Fruit fly (Drosophila melanogaster): ENCODE results near the gene cas.

The cas gene

dm6 chr3R:5737263-5737662 lies 20.7 kb upstream of the cas start:
- no peak for TF ChIP-seq CG1620 (GFP tag; optimal IDR thresholded peaks at IDR 0.05)
- TF ChIP-seq tj (GFP tag; optimal IDR thresholded peaks at IDR 0.05), result no peak
- TF ChIP-seq CG7101 (tag; optimal IDR thresholded peaks at IDR 0.05), result no peak
- TF ChIP-seq Hr96 (GFP tag; optimal IDR thresholded peaks at IDR 0.05), result no peak
- no peak for TF ChIP-seq ovo (GFP tag; optimal IDR thresholded peaks at IDR 0.05)

dm6 chr3R:5736305-5736869 lies 19.8 kb upstream of the cas start, which contains the start of the genes CG2100 and CG1236:
Gene CG2100 (minus strand): TSS chr3R:5736355.
Gene CG1236 (plus strand): TSS chr3R:5736748.
- TF ChIP-seq CG33017 (tag; optimal IDR thresholded peaks at IDR 0.05) (peak; percentile 80), toe (GFP tag; optimal IDR thresholded peaks at IDR 0.05) (no peak), CG12768 (GFP tag; optimal IDR thresholded peaks at IDR 0.05) (peak; percentile 69), Clk (GFP tag; optimal IDR thresholded peaks at IDR 0.05) (no peak), CG1620 (GFP tag; optimal IDR thresholded peaks at IDR 0.05) (peak; percentile 22), kay (GFP tag; ENCODE audit: borderline replicate concordance) (no peak), CG7045 (GFP tag; optimal IDR thresholded peaks at IDR 0.05) (peak; percentile 81), cic (GFP tag; optimal IDR thresholded peaks at IDR 0.05) (peak; percentile 18), Hr96 (GFP tag; optimal IDR thresholded peaks at IDR 0.05) (no peak), cnc (optimal IDR thresholded peaks at IDR 0.05) (no peak), bab1 (GFP tag; optimal IDR thresholded peaks at IDR 0.05) (peak; percentile 73), tj (GFP tag; optimal IDR thresholded peaks at IDR 0.05) (peak; percentile 61), pad (GFP tag; optimal IDR thresholded peaks at IDR 0.05) (peak; percentile 67), CG5204 (GFP tag; optimal IDR thresholded peaks at IDR 0.05) (no peak), Crg-1 (GFP tag; optimal IDR thresholded peaks at IDR 0.05) (peak; percentile 33), CG7101 (tag; optimal IDR thresholded peaks at IDR 0.05) (peak; percentile 80), CG11617 (GFP tag; optimal IDR thresholded peaks at IDR 0.05) (peak; percentile 91), ovo (GFP tag; optimal IDR thresholded peaks at IDR 0.05) (peak; percentile 52), CG14711 (tag; optimal IDR thresholded peaks at IDR 0.05) (peak; percentile 76), Mnt (GFP tag; optimal IDR thresholded peaks at IDR 0.05) (peak; percentile 4)

dm6 chr3R:5733181-5733580 lies 16.6 kb upstream of the cas start, which contains the start of gene CG1239:
Gene CG1239 (plus strand): TSS chr3R:5733513.
- TF ChIP-seq Hr96 (GFP tag; optimal IDR thresholded peaks at IDR 0.05), result no peak
- TF ChIP-seq ovo (GFP tag; optimal IDR thresholded peaks at IDR 0.05), result peak; percentile 14
- no peak for TF ChIP-seq bab1 (GFP tag; optimal IDR thresholded peaks at IDR 0.05)

- TF ChIP-seq CG14711 (tag; optimal IDR thresholded peaks at IDR 0.05), result no peak
- no peak for TF ChIP-seq Hr96 (GFP tag; optimal IDR thresholded peaks at IDR 0.05)
- TF ChIP-seq Mnt (GFP tag; optimal IDR thresholded peaks at IDR 0.05), result no peak
- TF ChIP-seq toe (GFP tag; optimal IDR thresholded peaks at IDR 0.05), result no peak
- no peak for TF ChIP-seq CG12768 (GFP tag; optimal IDR thresholded peaks at IDR 0.05)
- TF ChIP-seq tj (GFP tag; optimal IDR thresholded peaks at IDR 0.05), result no peak
Observed at dm6 chr3R:5727724-5728365, 11.2 kb upstream of the cas start.

dm6 chr3R:5723122-5723521 lies 6.5 kb upstream of the cas start:
- no peak for TF ChIP-seq cic (GFP tag; optimal IDR thresholded peaks at IDR 0.05)

dm6 chr3R:5705469-5706067 lies 11.0 kb downstream of the cas start:
- TF ChIP-seq CG33017 (tag; optimal IDR thresholded peaks at IDR 0.05) (no peak), CG14711 (tag; optimal IDR thresholded peaks at IDR 0.05) (peak; percentile 11), tj (GFP tag; optimal IDR thresholded peaks at IDR 0.05) (no peak), cic (GFP tag; optimal IDR thresholded peaks at IDR 0.05) (no peak), cnc (optimal IDR thresholded peaks at IDR 0.05) (no peak), CG1620 (GFP tag; optimal IDR thresholded peaks at IDR 0.05) (no peak), toe (GFP tag; optimal IDR thresholded peaks at IDR 0.05) (peak; percentile 47), ovo (GFP tag; optimal IDR thresholded peaks at IDR 0.05) (no peak), CG7045 (GFP tag; optimal IDR thresholded peaks at IDR 0.05) (no peak), Hr96 (GFP tag; optimal IDR thresholded peaks at IDR 0.05) (no peak), CG11617 (GFP tag; optimal IDR thresholded peaks at IDR 0.05) (no peak), Clk (GFP tag; optimal IDR thresholded peaks at IDR 0.05) (no peak), CG5204 (GFP tag; optimal IDR thresholded peaks at IDR 0.05) (no peak), Crg-1 (GFP tag; optimal IDR thresholded peaks at IDR 0.05) (no peak), Mnt (GFP tag; optimal IDR thresholded peaks at IDR 0.05) (no peak), kay (GFP tag; ENCODE audit: borderline replicate concordance) (no peak), CG12768 (GFP tag; optimal IDR thresholded peaks at IDR 0.05) (no peak), CG7101 (tag; optimal IDR thresholded peaks at IDR 0.05) (no peak), bab1 (GFP tag; optimal IDR thresholded peaks at IDR 0.05) (peak; percentile 23), pad (GFP tag; optimal IDR thresholded peaks at IDR 0.05) (no peak)

dm6 chr3R:5704982-5705381 lies 11.6 kb downstream of the cas start:
- TF ChIP-seq CG5204 (GFP tag; optimal IDR thresholded peaks at IDR 0.05) (no peak), Mnt (GFP tag; optimal IDR thresholded peaks at IDR 0.05) (no peak), Crg-1 (GFP tag; optimal IDR thresholded peaks at IDR 0.05) (no peak), CG11617 (GFP tag; optimal IDR thresholded peaks at IDR 0.05) (no peak), ovo (GFP tag; optimal IDR thresholded peaks at IDR 0.05) (no peak), toe (GFP tag; optimal IDR thresholded peaks at IDR 0.05) (no peak)
